Fruit fly (Drosophila melanogaster) whole organism, embryonic: ENCODE results near the gene CG43163.
A peak's percentile ranks its signal among the peaks of the same experiment; 100 is the strongest.

Experiments
- ATbp ChIP-seq: fragments of 200-800 bp; sonication (Bioruptor generic); optimal IDR thresholded peaks from 2 replicates; lab custom pipeline; 2017; ENCODE audit warnings: missing biosample characterization, mild to moderate bottlenecking, missing genetic modification characterization, missing genetic modification reagents
- B-H1 ChIP-seq: fragments of 200-800 bp; sonication (Bioruptor generic); IDR thresholded peaks from 3 replicates; pipeline ENCODE4 v1.3.6; 2022; ENCODE audit warnings: missing biosample characterization, missing genetic modification characterization
- Bgb ChIP-seq: fragments of 200-800 bp; sonication (Bioruptor generic); IDR thresholded peaks from 2 replicates; pipeline ENCODE4 v1.3.6; 2022; ENCODE audit warnings: missing biosample characterization, missing genetic modification characterization; ENCODE audit not compliant: partially characterized antibody
- CG10543 ChIP-seq: fragments of 200-800 bp; sonication (Bioruptor generic); optimal IDR thresholded peaks from 3 replicates; lab custom pipeline; 2017; ENCODE audit warnings: missing biosample characterization, mild to moderate bottlenecking, missing genetic modification characterization, moderate library complexity
- CG12219 ChIP-seq: fragments of 200-800 bp; sonication (Bioruptor generic); optimal IDR thresholded peaks from 3 replicates; lab custom pipeline; 2018; ENCODE audit warnings: missing biosample characterization, mild to moderate bottlenecking, missing genetic modification characterization
- CG13287 ChIP-seq: fragments of 200-800 bp; sonication (Bioruptor generic); IDR thresholded peaks from 2 replicates; pipeline ENCODE4 v1.3.6; 2022; ENCODE audit warnings: missing biosample characterization, missing genetic modification characterization; ENCODE audit not compliant: partially characterized antibody
- CG14050 ChIP-seq: fragments of 200-800 bp; sonication (Bioruptor generic); IDR thresholded peaks from 3 replicates; pipeline ENCODE4 v1.3.6; 2022; ENCODE audit warnings: missing biosample characterization, missing genetic modification characterization
- CG17568 ChIP-seq: fragments of 200-800 bp; sonication (Bioruptor generic); optimal IDR thresholded peaks from 2 replicates; lab custom pipeline; 2018; ENCODE audit warnings: missing biosample characterization, mild to moderate bottlenecking, missing genetic modification characterization, moderate library complexity
- CG34376 ChIP-seq: fragments of 200-800 bp; sonication (Bioruptor generic); optimal IDR thresholded peaks from 2 replicates; lab custom pipeline; 2018; ENCODE audit warnings: missing biosample characterization, mild to moderate bottlenecking, missing genetic modification characterization
- CG3726 ChIP-seq: fragments of 200-800 bp; sonication (Bioruptor generic); IDR thresholded peaks from 3 replicates; pipeline ENCODE4, ENCODE4 v1.3.6; 2022; ENCODE audit warnings: missing biosample characterization, missing genetic modification characterization
- CG6683 ChIP-seq: fragments of 200-800 bp; sonication (Bioruptor generic); optimal IDR thresholded peaks from 2 replicates; lab custom pipeline; 2017; ENCODE audit warnings: missing biosample characterization, mild to moderate bottlenecking, missing genetic modification characterization, missing genetic modification reagents
- CG7271 ChIP-seq: fragments of 200-800 bp; sonication (Bioruptor generic); optimal IDR thresholded peaks from 2 replicates; lab custom pipeline; 2018; ENCODE audit warnings: missing biosample characterization, mild to moderate bottlenecking, missing genetic modification characterization, moderate library complexity
- CG7987 ChIP-seq: fragments of 200-800 bp; sonication (Bioruptor generic); optimal IDR thresholded peaks from 2 replicates; lab custom pipeline; 2018; ENCODE audit warnings: missing biosample characterization, mild to moderate bottlenecking, missing genetic modification characterization, moderate library complexity
- CG8944 ChIP-seq: fragments of 200-800 bp; sonication (Bioruptor generic); optimal IDR thresholded peaks from 3 replicates; lab custom pipeline; 2016; ENCODE audit warnings: missing biosample characterization, missing genetic modification characterization
- CG9215 ChIP-seq: fragments of 200-800 bp; sonication (Bioruptor generic); IDR thresholded peaks from 2 replicates; pipeline ENCODE4 v1.3.6; 2022; ENCODE audit warnings: missing biosample characterization, missing genetic modification characterization
- CG9817 ChIP-seq: fragments of 200-800 bp; sonication (Bioruptor generic); optimal IDR thresholded peaks from 2 replicates; lab custom pipeline; 2018; ENCODE audit warnings: missing biosample characterization, mild to moderate bottlenecking, missing genetic modification characterization, moderate library complexity
- D ChIP-seq, 2 experiments: fragments of 200-800 bp in 1 of 2; fragments of >200 bp in 1 of 2; sonication (Bioruptor generic) in 1 of 2; optimal IDR thresholded peaks; 2 replicates in 1 of 2; 3 replicates in 1 of 2; lab custom pipeline; 2017; ENCODE audit warnings: mild to moderate bottlenecking in 1 of 2, missing biosample characterization in 1 of 2, missing genetic modification characterization in 1 of 2, missing genetic modification reagents in 1 of 2
- Elba2 ChIP-seq: fragments of 200-800 bp; sonication (Bioruptor generic); optimal IDR thresholded peaks from 3 replicates; lab custom pipeline; 2016; ENCODE audit warnings: missing biosample characterization, missing genetic modification characterization
- Hey ChIP-seq: fragments of 200-800 bp; sonication (Bioruptor generic); optimal IDR thresholded peaks from 3 replicates; lab custom pipeline; 2018; ENCODE audit warnings: missing biosample characterization, mild to moderate bottlenecking, missing genetic modification characterization
- Lhr ChIP-seq: fragments of 200-800 bp; sonication (Bioruptor generic); optimal IDR thresholded peaks from 3 replicates; lab custom pipeline; 2017; ENCODE audit warnings: mild to moderate bottlenecking, missing biosample characterization, missing genetic modification reagents, missing genetic modification characterization
- Opbp ChIP-seq: fragments of 200-800 bp; sonication (Bioruptor generic); IDR thresholded peaks from 3 replicates; pipeline ENCODE4 v1.3.6; 2022; ENCODE audit warnings: missing biosample characterization, missing genetic modification characterization; ENCODE audit not compliant: partially characterized antibody
- Ravus ChIP-seq: fragments of 200-800 bp; sonication (Bioruptor generic); IDR thresholded peaks from 2 replicates; pipeline ENCODE4 v1.3.6; 2022; ENCODE audit warnings: missing biosample characterization, missing genetic modification characterization
- Rfx ChIP-seq: fragments of 200-800 bp; sonication (Bioruptor generic); IDR thresholded peaks from 2 replicates; pipeline ENCODE4 v1.3.6; 2022; ENCODE audit warnings: missing biosample characterization, missing genetic modification characterization
- Spps ChIP-seq: fragments of 200-800 bp; sonication (Bioruptor generic); optimal IDR thresholded peaks from 2 replicates; lab custom pipeline; 2018; ENCODE audit warnings: missing biosample characterization, mild to moderate bottlenecking, missing genetic modification characterization
- Stat92E ChIP-seq, 3 experiments: fragments of >200 bp in 2 of 3; fragments of 200-800 bp in 1 of 3; sonication (Bioruptor generic) in 1 of 3; optimal IDR thresholded peaks; 2 replicates each; lab custom pipeline; 2017 to 2019; ENCODE audit warnings: missing biosample characterization in 3 of 3, missing genetic modification characterization in 3 of 3, mild to moderate bottlenecking in 1 of 3, moderate library complexity in 1 of 3
- Taf1 ChIP-seq: fragments of 200-800 bp; sonication (Bioruptor generic); IDR thresholded peaks from 2 replicates; pipeline ENCODE4 v1.3.6; 2022; ENCODE audit warnings: missing biosample characterization, missing genetic modification characterization
- abd-A ChIP-seq: fragments of 200-800 bp; sonication (Bioruptor generic); optimal IDR thresholded peaks from 3 replicates; lab custom pipeline; 2019; ENCODE audit warnings: missing biosample characterization, mild to moderate bottlenecking, missing genetic modification characterization, moderate library complexity
- ac ChIP-seq: fragments of 200-800 bp; sonication (Bioruptor generic); optimal IDR thresholded peaks from 3 replicates; lab custom pipeline; 2017; ENCODE audit warnings: missing biosample characterization, mild to moderate bottlenecking, missing genetic modification characterization
- bcd ChIP-seq: fragments of 200-800 bp; sonication (Bioruptor generic); optimal IDR thresholded peaks from 2 replicates; lab custom pipeline; 2017; ENCODE audit warnings: missing biosample characterization, mild to moderate bottlenecking, missing genetic modification characterization
- bowl ChIP-seq: fragments of 200-800 bp; sonication (Bioruptor generic); IDR thresholded peaks from 2 replicates; pipeline ENCODE4 v1.3.6; 2022; ENCODE audit warnings: missing biosample characterization, missing genetic modification characterization
- chinmo ChIP-seq: fragments of 200-800 bp; sonication (Bioruptor generic); IDR thresholded peaks from 4 replicates; pipeline ENCODE4 v1.3.6; 2022; ENCODE audit warnings: missing biosample characterization, missing genetic modification characterization; ENCODE audit not compliant: partially characterized antibody
- en ChIP-seq: fragments of 200-800 bp; sonication (Bioruptor generic); optimal IDR thresholded peaks from 2 replicates; lab custom pipeline; 2016; ENCODE audit warnings: missing biosample characterization, missing genetic modification characterization
- eve ChIP-seq, 2 experiments: fragments of >200 bp; optimal IDR thresholded peaks; 2 replicates each; lab custom pipeline; 2017; ENCODE audit warnings: missing biosample characterization in 2 of 2, missing genetic modification characterization in 2 of 2
- ewg ChIP-seq: fragments of 200-800 bp; sonication (Bioruptor generic); optimal IDR thresholded peaks from 3 replicates; lab custom pipeline; 2017; ENCODE audit warnings: mild to moderate bottlenecking, missing biosample characterization, missing genetic modification reagents, missing genetic modification characterization
- gfzf ChIP-seq: fragments of 200-800 bp; sonication (Bioruptor generic); optimal IDR thresholded peaks from 2 replicates; lab custom pipeline; 2016; ENCODE audit warnings: missing biosample characterization, mild to moderate bottlenecking, missing genetic modification characterization, moderate library complexity
- grau ChIP-seq: fragments of 200-800 bp; optimal IDR thresholded peaks from 3 replicates; lab custom pipeline; 2019; ENCODE audit warnings: missing biosample characterization, mild to moderate bottlenecking, missing genetic modification characterization, moderate library complexity
- gsb ChIP-seq: fragments of 200-800 bp; sonication (Bioruptor generic); IDR thresholded peaks from 2 replicates; pipeline ENCODE4 v1.3.6; 2022; ENCODE audit warnings: missing biosample characterization, missing genetic modification characterization
- h ChIP-seq: fragments of >200 bp; optimal IDR thresholded peaks from 2 replicates; lab custom pipeline; 2017
- jumu ChIP-seq: fragments of 200-800 bp; sonication (Bioruptor generic); optimal IDR thresholded peaks from 3 replicates; lab custom pipeline; 2016; ENCODE audit warnings: missing biosample characterization, missing genetic modification characterization
- klu ChIP-seq: fragments of 200-800 bp; sonication (Bioruptor generic); IDR thresholded peaks from 2 replicates; pipeline ENCODE4 v1.3.6; 2022; ENCODE audit warnings: missing biosample characterization, missing genetic modification characterization
- kni ChIP-seq: fragments of 200-800 bp; sonication (Bioruptor generic); optimal IDR thresholded peaks from 3 replicates; lab custom pipeline; 2017; ENCODE audit warnings: mild to moderate bottlenecking, missing biosample characterization, missing genetic modification reagents, missing genetic modification characterization
- run ChIP-seq: fragments of 200-800 bp; sonication (Bioruptor generic); optimal IDR thresholded peaks from 3 replicates; lab custom pipeline; 2018; ENCODE audit warnings: missing biosample characterization, mild to moderate bottlenecking, missing genetic modification characterization
- sqz ChIP-seq: fragments of 200-800 bp; sonication (Bioruptor generic); optimal IDR thresholded peaks from 3 replicates; lab custom pipeline; 2018; ENCODE audit warnings: missing biosample characterization, mild to moderate bottlenecking, missing genetic modification characterization
- stc ChIP-seq: fragments of 200-800 bp; sonication (Bioruptor generic); IDR thresholded peaks from 2 replicates; pipeline ENCODE4 v1.3.6; 2022; ENCODE audit warnings: missing biosample characterization, missing genetic modification characterization
- toy ChIP-seq: fragments of 200-800 bp; sonication (Bioruptor generic); IDR thresholded peaks from 2 replicates; pipeline ENCODE4 v1.3.6; 2022; ENCODE audit warnings: missing biosample characterization, missing genetic modification characterization
- wek ChIP-seq: fragments of 200-800 bp; sonication (Bioruptor generic); optimal IDR thresholded peaks from 3 replicates; lab custom pipeline; 2018; ENCODE audit warnings: missing biosample characterization, mild to moderate bottlenecking, missing genetic modification characterization, moderate library complexity
- wor ChIP-seq: fragments of 200-800 bp; sonication (Bioruptor generic); IDR thresholded peaks from 2 replicates; pipeline ENCODE4 v1.3.6; 2022; ENCODE audit warnings: missing biosample characterization, missing genetic modification characterization

Gene CG43163

DNA sequence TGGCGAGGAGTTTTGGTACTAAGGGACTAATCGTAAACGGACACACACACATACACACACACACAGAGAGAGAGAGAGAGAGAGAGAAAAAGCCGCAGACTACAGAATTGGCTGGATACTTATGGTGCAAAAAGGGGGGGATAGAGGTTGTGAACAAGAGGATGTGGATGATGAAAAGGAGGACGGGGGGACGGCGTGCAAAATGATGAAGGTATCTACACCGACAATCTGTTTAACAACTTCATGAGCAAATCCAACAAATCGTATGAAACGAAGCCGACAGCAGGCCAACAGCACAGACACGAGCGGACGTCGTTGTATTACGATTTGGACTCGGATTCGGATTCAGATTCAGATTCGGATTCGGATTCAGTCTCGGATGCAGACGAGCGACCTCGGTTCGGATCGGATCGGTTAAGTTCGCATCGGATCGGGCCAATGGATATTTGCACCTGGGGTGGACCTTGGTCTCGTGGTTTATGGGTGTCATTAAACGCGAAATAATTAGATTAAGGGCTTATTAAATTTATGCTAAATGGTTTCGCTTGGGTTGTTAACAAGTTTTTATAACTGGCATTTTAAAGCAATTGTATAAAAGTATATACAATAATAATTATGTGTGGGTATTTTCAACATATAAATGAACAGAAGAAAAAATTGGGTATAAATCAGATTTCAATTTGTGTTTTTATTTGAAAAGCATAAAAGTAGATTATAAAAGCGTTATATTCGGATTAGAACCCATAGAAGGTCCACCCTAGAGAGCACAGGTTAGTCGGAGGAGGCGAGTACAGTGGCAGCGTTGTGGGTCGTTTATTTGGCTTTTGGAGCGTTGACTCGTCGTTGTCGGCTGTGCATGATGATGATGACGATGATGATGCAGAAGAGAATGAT lies 51.7 kb downstream of the CG43163 start (continued):
- TF ChIP-seq CG10543 (GFP tag; lab: Kevin White, UChicago), result peak; percentile 83
- peak in 1 of 2 experiments; percentile 95 for TF ChIP-seq eve (GFP tag; optimal IDR thresholded peaks at IDR 0.05; lab: Kevin White, UChicago)
- TF ChIP-seq CG9817, result peak; percentile 76
- TF ChIP-seq jumu, result peak; percentile 6
- TF ChIP-seq CG6683 (GFP tag; lab: Kevin White, UChicago), result peak; percentile 91
- TF ChIP-seq chinmo (GFP tag; lab: Robert Waterston, UW), result 0 out of 4 replicates have a peak, but pooled peaks have one; percentile 56
- TF ChIP-seq sqz (GFP tag; lab: Kevin White, UChicago), result peak; percentile 72
- no peak for TF ChIP-seq gfzf (GFP tag; lab: Kevin White, UChicago)
- TF ChIP-seq Hey (tag; lab: Kevin White, UChicago), result no peak
- TF ChIP-seq CG7271, result peak; percentile 42
- TF ChIP-seq Spps (tag; lab: Kevin White, UChicago), result peak; percentile 77
- peak; percentile 88 for TF ChIP-seq grau
- TF ChIP-seq h, result no peak
- TF ChIP-seq kni (GFP tag; lab: Kevin White, UChicago), result no peak
- peak; percentile 78 for TF ChIP-seq CG17568
- TF ChIP-seq wek (GFP tag; lab: Kevin White, UChicago), result no peak
- peak; percentile 9 for TF ChIP-seq ac (GFP tag; lab: Kevin White, UChicago)
- TF ChIP-seq Lhr (GFP tag; lab: Kevin White, UChicago), result peak; percentile 11
- TF ChIP-seq bowl (GFP tag; lab: Robert Waterston, UW), result peak; percentile 51; the same call in 1 of the 2 replicates
- TF ChIP-seq Stat92E (GFP tag; optimal IDR thresholded peaks at IDR 0.05; lab: Kevin White, UChicago), result peak in 1 of 3 experiments; percentile 1
- TF ChIP-seq Rfx (GFP tag; lab: Robert Waterston, UW), result peak; percentile 83
- peak; percentile 47; the same call in 1 of the 2 replicates for TF ChIP-seq klu
- TF ChIP-seq CG13287 (GFP tag; lab: Robert Waterston, UW), result no peak
- peak; percentile 60 for TF ChIP-seq CG7987 (GFP tag; lab: Kevin White, UChicago)
- TF ChIP-seq wor (GFP tag; lab: Robert Waterston, UW), result peak; percentile 59
- no peak for TF ChIP-seq en (GFP tag; lab: Kevin White, UChicago)
- no peak for TF ChIP-seq Bgb (GFP tag; lab: Robert Waterston, UW)
- no peak for TF ChIP-seq CG8944
- TF ChIP-seq abd-A (tag; lab: Kevin White, UChicago), result peak; percentile 32
- peak; percentile 51 for TF ChIP-seq Ravus
- TF ChIP-seq D (optimal IDR thresholded peaks at IDR 0.05; lab: Kevin White, UChicago), result no peak
- peak; percentile 90 for TF ChIP-seq D (GFP tag; optimal IDR thresholded peaks at IDR 0.05; lab: Kevin White, UChicago)
- peak; percentile 72 for TF ChIP-seq gsb
- TF ChIP-seq run (tag; lab: Kevin White, UChicago), result peak; percentile 91
- TF ChIP-seq CG34376 (GFP tag; lab: Kevin White, UChicago), result peak; percentile 74
- peak; percentile 92 for TF ChIP-seq bcd (GFP tag; lab: Kevin White, UChicago)
- TF ChIP-seq CG14050 (GFP tag; lab: Robert Waterston, UW), result peak; percentile 67
- no peak for TF ChIP-seq Elba2
- TF ChIP-seq B-H1, result peak; percentile 77
- peak; percentile 80 for TF ChIP-seq stc
- peak; percentile 61; the same call in 1 of the 3 replicates for TF ChIP-seq CG3726 (GFP tag; lab: Robert Waterston, UW)
- peak; percentile 82 for TF ChIP-seq CG12219 (GFP tag; lab: Kevin White, UChicago)
- TF ChIP-seq ATbp, result peak; percentile 86
- TF ChIP-seq toy, result 0 out of 2 replicates have a peak, but pooled peaks have one; percentile 25
- TF ChIP-seq Opbp (GFP tag; lab: Robert Waterston, UW), result no peak
- peak; percentile 54; the same call in 1 of the 2 replicates for TF ChIP-seq Taf1 (GFP tag; lab: Robert Waterston, UW)
- peak; percentile 73 for TF ChIP-seq CG9215 (GFP tag; lab: Robert Waterston, UW)
- TF ChIP-seq ewg (GFP tag; lab: Kevin White, UChicago), result peak; percentile 67
